Fruit fly (Drosophila melanogaster) whole organism, embryonic: ENCODE measurements around the gene Spn85F.
A peak's percentile ranks its signal among the peaks of the same experiment; 100 is the strongest.

Source experiments
- Antp ChIP-seq: fragments of 200-800 bp; sonication (Bioruptor generic); optimal IDR thresholded peaks from 3 replicates; lab custom pipeline; 2016; ENCODE audit warnings: missing biosample characterization, missing genetic modification characterization
- Asciz ChIP-seq: fragments of 200-800 bp; sonication (Bioruptor generic); optimal IDR thresholded peaks from 2 replicates; lab custom pipeline; 2017; ENCODE audit warnings: missing biosample characterization, mild to moderate bottlenecking, missing genetic modification characterization, missing genetic modification reagents
- CG10147 ChIP-seq: fragments of 200-800 bp; sonication (Bioruptor generic); optimal IDR thresholded peaks from 2 replicates; lab custom pipeline; 2019; ENCODE audit warnings: missing biosample characterization, mild to moderate bottlenecking, missing genetic modification characterization, moderate library complexity
- CG10267 ChIP-seq: fragments of 200-800 bp; sonication (Bioruptor generic); optimal IDR thresholded peaks from 2 replicates; lab custom pipeline; 2018; ENCODE audit warnings: missing biosample characterization, mild to moderate bottlenecking, missing genetic modification characterization, moderate library complexity
- CG10321 ChIP-seq: fragments of 200-800 bp; sonication (Bioruptor generic); IDR thresholded peaks from 2 replicates; pipeline ENCODE4 v1.3.6; 2022; ENCODE audit warnings: missing biosample characterization, missing genetic modification characterization
- CG12155 ChIP-seq: fragments of 200-800 bp; sonication (Bioruptor generic); optimal IDR thresholded peaks from 3 replicates; lab custom pipeline; 2016; ENCODE audit warnings: missing biosample characterization, missing genetic modification characterization
- CG13775 ChIP-seq: fragments of 200-800 bp; sonication (Bioruptor generic); optimal IDR thresholded peaks from 3 replicates; lab custom pipeline; 2017; ENCODE audit warnings: missing biosample characterization, mild to moderate bottlenecking, missing genetic modification characterization
- CG16863 ChIP-seq: fragments of 200-800 bp; sonication (Bioruptor generic); optimal IDR thresholded peaks from 3 replicates; lab custom pipeline; 2016; ENCODE audit warnings: missing biosample characterization, missing genetic modification characterization
- CG17186 ChIP-seq: fragments of 200-800 bp; sonication (Bioruptor generic); optimal IDR thresholded peaks from 3 replicates; lab custom pipeline; 2017; ENCODE audit warnings: missing biosample characterization, missing genetic modification reagents, missing genetic modification characterization
- CG18599 ChIP-seq: fragments of 200-800 bp; sonication (Bioruptor generic); optimal IDR thresholded peaks from 3 replicates; lab custom pipeline; 2017; ENCODE audit warnings: missing biosample characterization, missing genetic modification characterization, mild to moderate bottlenecking, moderate library complexity, missing genetic modification reagents
- CG2120 ChIP-seq: fragments of 200-800 bp; sonication (Bioruptor generic); optimal IDR thresholded peaks from 3 replicates; lab custom pipeline; 2016; ENCODE audit warnings: missing biosample characterization, missing genetic modification characterization
- CG2202 ChIP-seq: fragments of 200-800 bp; sonication (Bioruptor generic); optimal IDR thresholded peaks from 2 replicates; lab custom pipeline; 2018; ENCODE audit warnings: missing biosample characterization, mild to moderate bottlenecking, missing genetic modification characterization
- CG4617 ChIP-seq: fragments of 200-800 bp; sonication (Bioruptor generic); optimal IDR thresholded peaks from 3 replicates; lab custom pipeline; 2016; ENCODE audit warnings: missing biosample characterization, missing genetic modification characterization, borderline replicate concordance
- CG4820 ChIP-seq: fragments of 200-800 bp; sonication (Bioruptor generic); optimal IDR thresholded peaks from 3 replicates; lab custom pipeline; 2016; ENCODE audit warnings: missing biosample characterization, missing genetic modification characterization
- CG5953 ChIP-seq: fragments of 200-800 bp; sonication (Bioruptor generic); IDR thresholded peaks from 2 replicates; pipeline ENCODE4 v1.3.6; 2022; ENCODE audit warnings: missing biosample characterization, missing genetic modification characterization
- CG7786 ChIP-seq: fragments of 200-800 bp; sonication (Bioruptor generic); optimal IDR thresholded peaks from 2 replicates; lab custom pipeline; 2016; ENCODE audit warnings: missing biosample characterization, missing genetic modification characterization
- CG7928 ChIP-seq: fragments of 200-800 bp; sonication (Bioruptor generic); optimal IDR thresholded peaks from 2 replicates; lab custom pipeline; 2017; ENCODE audit warnings: missing biosample characterization, mild to moderate bottlenecking, missing genetic modification characterization
- Dek ChIP-seq: fragments of 200-800 bp; sonication (Bioruptor generic); optimal IDR thresholded peaks from 3 replicates; lab custom pipeline; 2019; ENCODE audit warnings: missing biosample characterization, mild to moderate bottlenecking, missing genetic modification characterization, moderate library complexity
- Dfd ChIP-seq, 2 experiments: fragments of >200 bp; optimal IDR thresholded peaks; 2 replicates each; lab custom pipeline; 2017; ENCODE audit warnings: missing biosample characterization in 2 of 2, missing genetic modification characterization in 2 of 2
- Dref ChIP-seq: fragments of 200-800 bp; sonication (Bioruptor generic); IDR thresholded peaks from 2 replicates; pipeline ENCODE4 v1.3.6; 2022; ENCODE audit warnings: missing biosample characterization, missing genetic modification characterization
- Eip74EF ChIP-seq, 2 experiments: fragments of 200-800 bp in 1 of 2; fragments of >200 bp in 1 of 2; sonication (Bioruptor generic) in 1 of 2; optimal IDR thresholded peaks; 2 replicates each; lab custom pipeline; 2017 to 2019; ENCODE audit warnings: missing biosample characterization in 2 of 2, missing genetic modification characterization in 2 of 2, mild to moderate bottlenecking in 1 of 2, moderate library complexity in 1 of 2
- Elba2 ChIP-seq: fragments of 200-800 bp; sonication (Bioruptor generic); optimal IDR thresholded peaks from 3 replicates; lab custom pipeline; 2016; ENCODE audit warnings: missing biosample characterization, missing genetic modification characterization
- Fer1 ChIP-seq: fragments of 200-800 bp; sonication (Bioruptor generic); optimal IDR thresholded peaks from 2 replicates; lab custom pipeline; 2017; ENCODE audit warnings: missing biosample characterization, mild to moderate bottlenecking, missing genetic modification characterization
- NC2β ChIP-seq: fragments of 200-800 bp; sonication (Bioruptor generic); optimal IDR thresholded peaks from 2 replicates; lab custom pipeline; 2016; ENCODE audit warnings: missing biosample characterization, missing genetic modification characterization
- Nf-YB ChIP-seq: fragments of 200-800 bp; sonication (Bioruptor generic); optimal IDR thresholded peaks from 3 replicates; lab custom pipeline; 2019; ENCODE audit warnings: missing biosample characterization, mild to moderate bottlenecking, missing genetic modification characterization, moderate library complexity
- Sry-β ChIP-seq: fragments of 200-800 bp; sonication (Bioruptor generic); optimal IDR thresholded peaks from 2 replicates; lab custom pipeline; 2018; ENCODE audit warnings: missing biosample characterization, mild to moderate bottlenecking, missing genetic modification characterization, moderate library complexity
- Usf ChIP-seq: fragments of 200-800 bp; sonication (Bioruptor generic); optimal IDR thresholded peaks from 2 replicates; lab custom pipeline; 2017; ENCODE audit warnings: missing genotype, missing biosample characterization, missing genetic modification characterization
- abd-A ChIP-seq: fragments of 200-800 bp; sonication (Bioruptor generic); optimal IDR thresholded peaks from 3 replicates; lab custom pipeline; 2019; ENCODE audit warnings: missing biosample characterization, mild to moderate bottlenecking, missing genetic modification characterization, moderate library complexity
- ara ChIP-seq: fragments of 200-800 bp; sonication (Bioruptor generic); IDR thresholded peaks from 2 replicates; pipeline ENCODE4 v1.3.6; 2022; ENCODE audit warnings: missing biosample characterization, missing genetic modification characterization
- az2 ChIP-seq: fragments of 200-800 bp; sonication (Bioruptor generic); optimal IDR thresholded peaks from 3 replicates; lab custom pipeline; 2016; ENCODE audit warnings: missing biosample characterization, missing genetic modification characterization
- cad ChIP-seq: fragments of >200 bp; optimal IDR thresholded peaks from 2 replicates; lab custom pipeline; 2017; ENCODE audit warnings: missing biosample characterization, missing genetic modification characterization
- cas ChIP-seq: fragments of 200-800 bp; sonication (Bioruptor generic); IDR thresholded peaks from 2 replicates; pipeline ENCODE4 v1.3.6; 2022; ENCODE audit warnings: missing biosample characterization, missing genetic modification characterization
- disco-r ChIP-seq: fragments of 200-800 bp; sonication (Bioruptor generic); optimal IDR thresholded peaks from 2 replicates; lab custom pipeline; 2016; ENCODE audit warnings: missing biosample characterization, missing genetic modification characterization
- exex ChIP-seq: fragments of 200-800 bp; sonication (Bioruptor generic); optimal IDR thresholded peaks from 4 replicates; lab custom pipeline; 2018; ENCODE audit warnings: missing biosample characterization, mild to moderate bottlenecking, missing genetic modification characterization, moderate library complexity
- fd102C ChIP-seq: fragments of 200-800 bp; sonication (Bioruptor generic); optimal IDR thresholded peaks from 2 replicates; lab custom pipeline; 2018; ENCODE audit warnings: missing biosample characterization, mild to moderate bottlenecking, missing genetic modification characterization, moderate library complexity
- gce ChIP-seq: fragments of 200-800 bp; sonication (Bioruptor generic); IDR thresholded peaks from 3 replicates; pipeline ENCODE4 v1.3.6; 2022; ENCODE audit warnings: missing biosample characterization, missing genetic modification characterization
- grau ChIP-seq: fragments of 200-800 bp; optimal IDR thresholded peaks from 3 replicates; lab custom pipeline; 2019; ENCODE audit warnings: missing biosample characterization, mild to moderate bottlenecking, missing genetic modification characterization, moderate library complexity
- gsb-n ChIP-seq: fragments of 200-800 bp; sonication (Bioruptor generic); optimal IDR thresholded peaks from 3 replicates; lab custom pipeline; 2018; ENCODE audit warnings: missing biosample characterization, mild to moderate bottlenecking, missing genetic modification characterization
- hth ChIP-seq: fragments of >200 bp; optimal IDR thresholded peaks from 2 replicates; lab custom pipeline; 2017; ENCODE audit warnings: inconsistent platforms
- ken ChIP-seq: fragments of 200-800 bp; sonication (Bioruptor generic); IDR thresholded peaks from 3 replicates; pipeline ENCODE4 v1.3.6; 2022; ENCODE audit warnings: missing biosample characterization, missing genetic modification characterization
- klu ChIP-seq: fragments of 200-800 bp; sonication (Bioruptor generic); IDR thresholded peaks from 2 replicates; pipeline ENCODE4 v1.3.6; 2022; ENCODE audit warnings: missing biosample characterization, missing genetic modification characterization
- lilli ChIP-seq: fragments of 200-800 bp; sonication (Bioruptor generic); optimal IDR thresholded peaks from 3 replicates; lab custom pipeline; 2016; ENCODE audit warnings: missing biosample characterization, missing genetic modification characterization
- maf-S ChIP-seq: fragments of 200-800 bp; sonication (Bioruptor generic); optimal IDR thresholded peaks from 2 replicates; lab custom pipeline; 2016; ENCODE audit warnings: missing biosample characterization, missing genetic modification characterization
- mam ChIP-seq: fragments of 200-800 bp; sonication (Bioruptor generic); optimal IDR thresholded peaks from 3 replicates; lab custom pipeline; 2016; ENCODE audit warnings: missing biosample characterization, missing genetic modification characterization
- nom ChIP-seq: fragments of 200-800 bp; sonication (Bioruptor generic); optimal IDR thresholded peaks from 2 replicates; lab custom pipeline; 2017; ENCODE audit warnings: missing biosample characterization, missing genetic modification characterization, mild to moderate bottlenecking, moderate library complexity, missing genetic modification reagents
- otp ChIP-seq: fragments of 200-800 bp; sonication (Bioruptor generic); IDR thresholded peaks from 3 replicates; pipeline ENCODE4, ENCODE4 v1.3.6; 2022; ENCODE audit warnings: missing biosample characterization, missing genetic modification characterization
- pros ChIP-seq: fragments of 200-800 bp; sonication (Bioruptor generic); optimal IDR thresholded peaks from 3 replicates; lab custom pipeline; 2019; ENCODE audit warnings: missing biosample characterization, mild to moderate bottlenecking, missing genetic modification characterization, moderate library complexity
- scrt ChIP-seq: fragments of 200-800 bp; sonication (Bioruptor generic); optimal IDR thresholded peaks from 2 replicates; lab custom pipeline; 2018; ENCODE audit warnings: missing biosample characterization, mild to moderate bottlenecking, missing genetic modification characterization, moderate library complexity
- ssp ChIP-seq: fragments of 200-800 bp; sonication (Bioruptor generic); IDR thresholded peaks from 2 replicates; pipeline ENCODE4 v1.3.6; 2022; ENCODE audit warnings: missing biosample characterization, missing genetic modification characterization
- stc ChIP-seq: fragments of 200-800 bp; sonication (Bioruptor generic); IDR thresholded peaks from 2 replicates; pipeline ENCODE4 v1.3.6; 2022; ENCODE audit warnings: missing biosample characterization, missing genetic modification characterization
- yki ChIP-seq: fragments of >200 bp; optimal IDR thresholded peaks from 3 replicates; lab custom pipeline; 2018

Gene Spn85F

dm6 chr3R:10048035-10048774 is 51.2 kb downstream of the Spn85F start (continued):
- no peak for TF ChIP-seq otp (GFP tag; lab: Robert Waterston, UW)
- peak; percentile 68 for TF ChIP-seq pros (GFP tag; lab: Kevin White, UChicago)
- TF ChIP-seq CG18599 (GFP tag; lab: Kevin White, UChicago), result peak; percentile 46
- TF ChIP-seq abd-A (tag; lab: Kevin White, UChicago), result no peak
- TF ChIP-seq Sry-β (GFP tag; lab: Kevin White, UChicago), result no peak
- no peak for TF ChIP-seq nom
- no peak for TF ChIP-seq Usf
- TF ChIP-seq yki (lab: Kevin White, UChicago), result no peak
- TF ChIP-seq CG4617 (GFP tag; lab: Kevin White, UChicago), result no peak
- peak; percentile 33 for TF ChIP-seq az2 (GFP tag; lab: Kevin White, UChicago)
- peak; percentile 5 for TF ChIP-seq scrt (GFP tag; lab: Kevin White, UChicago)
- TF ChIP-seq klu (GFP tag; lab: Robert Waterston, UW), result no peak
- no peak for TF ChIP-seq exex (tag; lab: Kevin White, UChicago)
- peak; percentile 55 for TF ChIP-seq Elba2
- peak; percentile 40 for TF ChIP-seq CG13775 (GFP tag; lab: Kevin White, UChicago)
- TF ChIP-seq fd102C (GFP tag; lab: Kevin White, UChicago), result no peak
- TF ChIP-seq CG12155 (GFP tag; lab: Kevin White, UChicago), result peak; percentile 19
- TF ChIP-seq ssp (GFP tag; lab: Robert Waterston, UW), result no peak
- TF ChIP-seq CG7928 (GFP tag; lab: Kevin White, UChicago), result no peak
- no peak for TF ChIP-seq CG4820
- peak; percentile 63 for TF ChIP-seq grau
- no peak for TF ChIP-seq Dref
- TF ChIP-seq CG10147 (GFP tag; lab: Kevin White, UChicago), result peak; percentile 48
- TF ChIP-seq CG16863, result no peak
- no peak for TF ChIP-seq ken (GFP tag; lab: Robert Waterston, UW)
- TF ChIP-seq CG5953 (GFP tag; lab: Robert Waterston, UW), result no peak
- TF ChIP-seq cas (GFP tag; lab: Robert Waterston, UW), result no peak
- TF ChIP-seq disco-r, result no peak
- TF ChIP-seq cad (GFP tag; lab: Kevin White, UChicago), result no peak
- TF ChIP-seq Dek, result no peak
- TF ChIP-seq NC2β (GFP tag; lab: Kevin White, UChicago), result no peak
- TF ChIP-seq hth, result no peak
- no peak for TF ChIP-seq CG2202 (tag; lab: Kevin White, UChicago)
- no peak for TF ChIP-seq CG17186
- TF ChIP-seq gce (GFP tag; lab: Robert Waterston, UW), result no peak
- TF ChIP-seq ara (GFP tag; lab: Robert Waterston, UW), result no peak
- no peak for TF ChIP-seq CG7786 (GFP tag; lab: Kevin White, UChicago)
- TF ChIP-seq CG10321 (GFP tag; lab: Robert Waterston, UW), result no peak
- TF ChIP-seq mam (GFP tag; lab: Kevin White, UChicago), result no peak
- TF ChIP-seq Asciz (GFP tag; lab: Kevin White, UChicago), result peak; percentile 66
- no peak for TF ChIP-seq Dfd (GFP tag; optimal IDR thresholded peaks at IDR 0.05; lab: Kevin White, UChicago)
- TF ChIP-seq CG2120, result peak; percentile 35
- TF ChIP-seq lilli, result peak; percentile 23
- no peak for TF ChIP-seq stc
- peak in 1 of 2 experiments; percentile 39 for TF ChIP-seq Eip74EF (GFP tag; optimal IDR thresholded peaks at IDR 0.05; lab: Kevin White, UChicago)
- TF ChIP-seq gsb-n (tag; lab: Kevin White, UChicago), result no peak
- peak; percentile 45 for TF ChIP-seq Fer1 (GFP tag; lab: Kevin White, UChicago)
- no peak for TF ChIP-seq Antp (GFP tag; lab: Kevin White, UChicago)
- TF ChIP-seq maf-S (GFP tag; lab: Kevin White, UChicago), result no peak
- TF ChIP-seq Nf-YB (GFP tag; lab: Kevin White, UChicago), result peak; percentile 17
- TF ChIP-seq CG10267 (tag; lab: Kevin White, UChicago), result peak; percentile 12
